Worm (Caenorhabditis elegans): ENCODE data around the gene nono-1.

The nono-1 gene

ce11 chrIII:5919799-5920387, 38.2 kb downstream of the nono-1 start, which contains the start of the genes tdo-2 and C28H8.2 (continued):
- no peak for TF ChIP-seq hmg-20 (GFP tag; IDR thresholded peaks at IDR 0.05)
- TF ChIP-seq Y53F4B.3 (GFP tag; IDR thresholded peaks at IDR 0.05), result no peak
- no peak for TF ChIP-seq F57C9.4 (tag; optimal IDR thresholded peaks at IDR 0.05)
- peak; percentile 66 for TF ChIP-seq somi-1 (GFP tag; optimal IDR thresholded peaks at IDR 0.05)
- TF ChIP-seq F57A8.1 (GFP tag; optimal IDR thresholded peaks at IDR 0.05), result no peak
- TF ChIP-seq F10E7.11 (tag; optimal IDR thresholded peaks at IDR 0.05), result no peak
- TF ChIP-seq ztf-26 (tag; optimal IDR thresholded peaks at IDR 0.05), result peak; percentile 77
- no peak for TF ChIP-seq Y56A3A.18 (GFP tag; IDR thresholded peaks at IDR 0.05)
- no peak for TF ChIP-seq athp-1 (tag; optimal IDR thresholded peaks at IDR 0.05)
- TF ChIP-seq F22D6.2 (tag; optimal IDR thresholded peaks at IDR 0.05), result no peak
- no peak for TF ChIP-seq gei-17 (GFP tag; optimal IDR thresholded peaks at IDR 0.05)
- no peak for TF ChIP-seq snpc-1.1 (tag; optimal IDR thresholded peaks at IDR 0.05; ENCODE audit: insufficient read depth)
- no peak for TF ChIP-seq sdz-38 (tag; optimal IDR thresholded peaks at IDR 0.05)
- TF ChIP-seq xnd-1 (tag; optimal IDR thresholded peaks at IDR 0.05), result no peak
- TF ChIP-seq ceh-100 (GFP tag; IDR thresholded peaks at IDR 0.05), result no peak
- TF ChIP-seq F39B2.1 (GFP tag; IDR thresholded peaks at IDR 0.05), result no peak
- TF ChIP-seq sptf-2 (GFP tag; optimal IDR thresholded peaks at IDR 0.05), result no peak
- no peak for TF ChIP-seq unc-62 (GFP tag; optimal IDR thresholded peaks at IDR 0.05)
- TF ChIP-seq madf-6 (GFP tag; IDR thresholded peaks at IDR 0.05), result no peak
- no peak for TF ChIP-seq let-607 (tag; optimal IDR thresholded peaks at IDR 0.05)
- TF ChIP-seq ceh-40 (GFP tag; IDR thresholded peaks at IDR 0.05), result no peak
- no peak for TF ChIP-seq fkh-3 (tag; optimal IDR thresholded peaks at IDR 0.05)
- no peak for TF ChIP-seq Y95B8A.8 (GFP tag; IDR thresholded peaks at IDR 0.05)
- TF ChIP-seq dpff-1 (tag; optimal IDR thresholded peaks at IDR 0.05), result no peak
- no peak for TF ChIP-seq rcor-1 (GFP tag; IDR thresholded peaks at IDR 0.05)
- no peak for TF ChIP-seq zim-3 (tag; optimal IDR thresholded peaks at IDR 0.05)

ce11 chrIII:5917365-5917958, 40.6 kb downstream of the nono-1 start:
- TF ChIP-seq ceh-100 (GFP tag; IDR thresholded peaks at IDR 0.05) (no peak), chd-7 (tag; optimal IDR thresholded peaks at IDR 0.05) (peak; percentile 8), hrde-1 (tag; optimal IDR thresholded peaks at IDR 0.05; ENCODE audit: borderline replicate concordance) (no peak), hmg-1.2 (GFP tag; IDR thresholded peaks at IDR 0.05) (peak; percentile 19; the same call in 1 of the 2 replicates), B0035.1 (tag; optimal IDR thresholded peaks at IDR 0.05) (no peak), him-1 (tag; optimal IDR thresholded peaks at IDR 0.05) (no peak), ztf-28 (GFP tag; IDR thresholded peaks at IDR 0.05) (no peak), ccch-3 (GFP tag; optimal IDR thresholded peaks at IDR 0.05) (no peak), F55B11.4 (tag; optimal IDR thresholded peaks at IDR 0.05; ENCODE audit: borderline replicate concordance, insufficient read depth) (no peak), ceh-40 (GFP tag; IDR thresholded peaks at IDR 0.05) (no peak), xnd-1 (tag; optimal IDR thresholded peaks at IDR 0.05) (no peak), athp-1 (tag; optimal IDR thresholded peaks at IDR 0.05) (no peak), nhr-27 (tag; optimal IDR thresholded peaks at IDR 0.05) (no peak), B0019.2 (GFP tag; conservative IDR thresholded peaks at IDR 0.05) (no peak), repo-1 (tag; optimal IDR thresholded peaks at IDR 0.05) (peak; percentile 53), snpc-4 (GFP tag; optimal IDR thresholded peaks at IDR 0.05) (no peak), snpc-4 (tag; optimal IDR thresholded peaks at IDR 0.05) (no peak), F23B12.7 (tag; optimal IDR thresholded peaks at IDR 0.05; ENCODE audit: insufficient read depth) (no peak), ama-1 (optimal IDR thresholded peaks at IDR 0.05) (no peak), ama-1 (GFP tag; optimal IDR thresholded peaks at IDR 0.05) (no peak), rpc-1 (optimal IDR thresholded peaks at IDR 0.05) (no peak), rpc-1 (tag; optimal IDR thresholded peaks at IDR 0.05) (no peak), B0261.1 (tag; optimal IDR thresholded peaks at IDR 0.05) (no peak), die-1 (tag; optimal IDR thresholded peaks at IDR 0.05) (no peak), Y56A3A.18 (GFP tag; IDR thresholded peaks at IDR 0.05) (0 out of 2 replicates have a peak, but pooled peaks have one; percentile 15), aptf-2 (GFP tag; conservative IDR thresholded peaks at IDR 0.05) (no peak), madf-6 (GFP tag; IDR thresholded peaks at IDR 0.05) (no peak), nfyb-1 (GFP tag; IDR thresholded peaks at IDR 0.05) (no peak)
